Worm (Caenorhabditis elegans) whole organism, L2 larva: Measurements from ENCODE around the gene fbxb-115.
A peak's percentile ranks its signal among the peaks of the same experiment; 100 is the strongest.

Experiments
- C34F6.9 ChIP-seq: fragments of 150-350 bp; optimal IDR thresholded peaks from 2 replicates; lab custom pipeline; 2014; ENCODE audit warnings: missing biosample characterization, missing genetic modification characterization
- F13H6.1 ChIP-seq: sonication (generic microtip); optimal IDR thresholded peaks from 2 replicates; lab custom pipeline; 2016; ENCODE audit warnings: missing genetic modification characterization, missing compliant biosample characterization
- Y55F3AM.14 ChIP-seq: fragments of 200-800 bp; sonication (Bioruptor generic); optimal IDR thresholded peaks from 2 replicates; lab custom pipeline; 2018; ENCODE audit warnings: mild to moderate bottlenecking, missing genetic modification characterization, missing compliant biosample characterization
- aly-2 ChIP-seq: fragments of 150-350 bp; optimal IDR thresholded peaks from 2 replicates; lab custom pipeline; 2014; ENCODE audit warnings: missing biosample characterization, missing genetic modification characterization
- ama-1 ChIP-seq: fragments of 150-350 bp; optimal IDR thresholded peaks from 2 replicates; lab custom pipeline; 2018; ENCODE audit warnings: inconsistent platforms
- blmp-1 ChIP-seq: sonication (generic microtip); optimal IDR thresholded peaks from 2 replicates; lab custom pipeline; 2017; ENCODE audit warnings: missing genetic modification characterization, mild to moderate bottlenecking, missing compliant biosample characterization, antibody characterized with exemption, moderate library complexity; ENCODE audit not compliant: insufficient read depth
- crh-2 ChIP-seq: sonication (generic microtip); optimal IDR thresholded peaks from 2 replicates; lab custom pipeline; 2017; ENCODE audit warnings: missing biosample characterization, missing genetic modification characterization
- dmd-4 ChIP-seq: sonication (generic microtip); optimal IDR thresholded peaks from 2 replicates; lab custom pipeline; 2017; ENCODE audit warnings: missing biosample characterization, missing genetic modification characterization
- elt-1 ChIP-seq: fragments of 150-350 bp; optimal IDR thresholded peaks from 2 replicates; lab custom pipeline; 2014; ENCODE audit warnings: missing biosample characterization, missing genetic modification characterization
- elt-3 ChIP-seq: sonication (generic microtip); optimal IDR thresholded peaks from 2 replicates; lab custom pipeline; 2017; ENCODE audit warnings: missing biosample characterization, missing genetic modification characterization
- fos-1 ChIP-seq: fragments of 150-350 bp; optimal IDR thresholded peaks from 2 replicates; lab custom pipeline; 2014; ENCODE audit warnings: missing biosample characterization, missing genetic modification characterization
- gmeb-1 ChIP-seq: fragments of 150-350 bp; optimal IDR thresholded peaks from 2 replicates; lab custom pipeline; 2014; ENCODE audit warnings: missing biosample characterization, missing genetic modification characterization
- lin-11 ChIP-seq: fragments of 150-350 bp; sonication (generic microtip); optimal IDR thresholded peaks from 2 replicates; lab custom pipeline; 2014; ENCODE audit warnings: missing biosample characterization, missing genetic modification characterization, inconsistent platforms, mixed read lengths
- lin-13 ChIP-seq: fragments of 150-350 bp; optimal IDR thresholded peaks from 2 replicates; lab custom pipeline; 2014; ENCODE audit warnings: missing biosample characterization, missing genetic modification reagents, missing genetic modification characterization
- lin-39 ChIP-seq: fragments of 150-350 bp; optimal IDR thresholded peaks from 2 replicates; lab custom pipeline; 2014; ENCODE audit warnings: missing biosample characterization, missing genetic modification reagents, missing genetic modification characterization
- lsy-2 ChIP-seq, 2 experiments: fragments of 150-350 bp in 1 of 2; sonication (generic microtip) in 1 of 2; optimal IDR thresholded peaks; 2 replicates each; lab custom pipeline; 2014 to 2017; ENCODE audit warnings: missing biosample characterization in 2 of 2, missing genetic modification characterization in 2 of 2
- mab-5 ChIP-seq: fragments of 150-350 bp; optimal IDR thresholded peaks from 2 replicates; lab custom pipeline; 2014; ENCODE audit warnings: missing biosample characterization, missing genetic modification characterization
- mdl-1 ChIP-seq, 2 experiments: fragments of 150-350 bp in 1 of 2; sonication (generic microtip) in 1 of 2; optimal IDR thresholded peaks; 2 replicates each; lab custom pipeline; 2017; ENCODE audit warnings: missing biosample characterization in 2 of 2, missing genetic modification characterization in 2 of 2
- nhr-10 ChIP-seq: sonication (generic microtip); optimal IDR thresholded peaks from 2 replicates; lab custom pipeline; 2017; ENCODE audit warnings: missing biosample characterization, missing genetic modification characterization
- nhr-129 ChIP-seq: fragments of 150-350 bp; optimal IDR thresholded peaks from 2 replicates; lab custom pipeline; 2014; ENCODE audit warnings: missing biosample characterization, missing genetic modification characterization
- nhr-21 ChIP-seq: fragments of 150-350 bp; optimal IDR thresholded peaks from 2 replicates; lab custom pipeline; 2014; ENCODE audit warnings: missing biosample characterization, missing genetic modification characterization
- nhr-23 ChIP-seq: fragments of 150-350 bp; optimal IDR thresholded peaks from 2 replicates; lab custom pipeline; 2014; ENCODE audit warnings: missing biosample characterization, missing genetic modification reagents, missing genetic modification characterization
- nhr-237 ChIP-seq: fragments of 150-350 bp; optimal IDR thresholded peaks from 2 replicates; lab custom pipeline; 2014; ENCODE audit warnings: missing biosample characterization, missing genetic modification characterization
- nhr-25 ChIP-seq: fragments of 150-350 bp; sonication (generic microtip); optimal IDR thresholded peaks from 3 replicates; lab custom pipeline; 2014; ENCODE audit warnings: missing biosample characterization, missing genetic modification characterization
- nhr-6 ChIP-seq: fragments of 150-350 bp; optimal IDR thresholded peaks from 2 replicates; lab custom pipeline; 2014; ENCODE audit warnings: missing biosample characterization, missing genetic modification characterization
- nhr-77 ChIP-seq: fragments of 150-350 bp; optimal IDR thresholded peaks from 2 replicates; lab custom pipeline; 2014; ENCODE audit warnings: missing biosample characterization, missing genetic modification characterization
- peb-1 ChIP-seq: fragments of 150-350 bp; optimal IDR thresholded peaks from 2 replicates; lab custom pipeline; 2014; ENCODE audit warnings: missing biosample characterization, missing genetic modification characterization
- sem-4 ChIP-seq: fragments of 150-350 bp; optimal IDR thresholded peaks from 2 replicates; lab custom pipeline; 2014; ENCODE audit warnings: missing biosample characterization, missing genetic modification reagents, missing genetic modification characterization
- skn-1 ChIP-seq: sonication (generic microtip); optimal IDR thresholded peaks from 2 replicates; lab custom pipeline; 2017; ENCODE audit warnings: missing biosample characterization, missing genetic modification characterization
- sma-3 ChIP-seq: sonication (generic microtip); optimal IDR thresholded peaks from 2 replicates; lab custom pipeline; 2016; ENCODE audit warnings: missing genetic modification reagents, missing genetic modification characterization, missing compliant biosample characterization
- sma-9 ChIP-seq, 2 experiments: fragments of 150-350 bp in 1 of 2; sonication (generic microtip) in 1 of 2; optimal IDR thresholded peaks; 2 replicates each; lab custom pipeline; 2014 to 2016; ENCODE audit warnings: missing genetic modification characterization in 2 of 2, mild to moderate bottlenecking in 1 of 2, missing biosample characterization in 1 of 2, missing compliant biosample characterization in 1 of 2, missing genetic modification reagents in 1 of 2, moderate library complexity in 1 of 2
- snpc-4 ChIP-seq: fragments of 150-350 bp; optimal IDR thresholded peaks from 2 replicates; lab custom pipeline; 2014; ENCODE audit warnings: missing biosample characterization, missing genetic modification characterization
- unc-39 ChIP-seq: fragments of 150-350 bp; optimal IDR thresholded peaks from 2 replicates; lab custom pipeline; 2014; ENCODE audit warnings: missing biosample characterization, missing genetic modification characterization
- unc-55 ChIP-seq: fragments of 150-350 bp; sonication (generic microtip); optimal IDR thresholded peaks from 3 replicates; lab custom pipeline; 2014; ENCODE audit warnings: missing biosample characterization, missing genetic modification reagents, missing genetic modification characterization
- unc-62 ChIP-seq: fragments of 150-350 bp; optimal IDR thresholded peaks from 2 replicates; lab custom pipeline; 2014; ENCODE audit warnings: missing biosample characterization, missing genetic modification reagents, missing genetic modification characterization
- zag-1 ChIP-seq: fragments of 150-350 bp; optimal IDR thresholded peaks from 2 replicates; lab custom pipeline; 2014; ENCODE audit warnings: missing biosample characterization, missing genetic modification characterization
- ztf-1 ChIP-seq: fragments of 200-800 bp; sonication (Bioruptor generic); conservative IDR thresholded peaks from 2 replicates; pipeline ENCODE4 v1.3.6; 2022; ENCODE audit warnings: missing genetic modification characterization, missing compliant biosample characterization
- ztf-11 ChIP-seq: sonication (generic microtip); optimal IDR thresholded peaks from 2 replicates; lab custom pipeline; 2017; ENCODE audit warnings: missing biosample characterization, missing genetic modification characterization

Gene fbxb-115

DNA sequence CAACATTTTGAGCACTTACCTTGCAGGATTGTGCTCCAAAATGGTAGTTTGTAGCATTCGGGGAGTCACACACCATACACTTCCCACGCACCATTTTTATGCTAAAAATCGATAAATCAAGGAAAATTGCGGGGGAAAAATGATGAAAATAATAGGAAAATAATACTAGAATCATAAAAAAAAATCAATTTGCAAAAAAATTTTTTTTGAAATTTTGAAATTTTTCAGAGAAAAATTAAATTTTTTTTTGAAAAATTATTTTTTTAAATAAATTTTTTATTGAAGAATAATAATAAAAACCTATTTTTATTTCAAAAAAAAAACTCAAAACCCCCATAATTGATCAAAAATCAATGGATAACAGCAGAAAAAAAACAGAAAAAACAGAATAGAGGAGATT lies 28.2 kb downstream of the fbxb-115 start, which contains the start of gene nhr-79:
Gene nhr-79, minus strand, starts transcription at position 101 of the 400 bp plus-strand sequence.
- no peak for TF ChIP-seq nhr-237 (tag; lab: Kevin White, UChicago)
- TF ChIP-seq ztf-11 (tag; lab: Kevin White, UChicago) = no peak
- no peak for TF ChIP-seq snpc-4 (tag; lab: Kevin White, UChicago)
- no peak for TF ChIP-seq zag-1 (tag; lab: Kevin White, UChicago)
- no peak for TF ChIP-seq sma-9 (GFP tag; optimal IDR thresholded peaks at IDR 0.05; lab: Kevin White, UChicago)
- no peak for TF ChIP-seq sma-9 (tag; optimal IDR thresholded peaks at IDR 0.05; lab: Kevin White, UChicago)
- TF ChIP-seq nhr-21 (tag; lab: Kevin White, UChicago) = no peak
- TF ChIP-seq nhr-10 (tag; lab: Kevin White, UChicago) = no peak
- TF ChIP-seq mdl-1 (tag; optimal IDR thresholded peaks at IDR 0.05; lab: Kevin White, UChicago) = no peak
- no peak for TF ChIP-seq nhr-129 (tag; lab: Kevin White, UChicago)
- no peak for TF ChIP-seq ama-1
- TF ChIP-seq unc-39 (tag; lab: Kevin White, UChicago) = no peak
- no peak for TF ChIP-seq skn-1
- TF ChIP-seq nhr-77 (tag; lab: Kevin White, UChicago) = no peak
- TF ChIP-seq F13H6.1 (tag; lab: Kevin White, UChicago) = no peak
- TF ChIP-seq Y55F3AM.14 = no peak
- no peak for TF ChIP-seq peb-1 (tag; lab: Kevin White, UChicago)

DNA sequence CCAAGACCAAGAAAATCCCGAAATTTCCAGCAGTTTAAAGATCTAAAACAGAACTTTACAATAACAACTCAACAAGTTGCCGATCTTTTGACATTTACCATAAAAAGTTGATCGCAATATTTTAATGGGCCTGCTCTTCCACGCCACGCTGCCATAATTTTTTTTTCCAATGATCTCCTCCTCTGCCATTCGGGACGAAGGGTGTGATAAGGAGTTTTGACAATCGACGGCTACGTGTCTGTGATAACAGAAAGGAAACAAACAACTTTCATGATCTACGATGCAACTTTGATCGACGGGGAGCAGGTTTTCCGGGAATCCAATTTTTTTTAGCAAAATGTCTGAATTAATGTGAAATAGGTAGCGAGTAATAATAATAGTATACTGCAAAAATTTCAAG lies 33.1 kb downstream of the fbxb-115 start:
- no peak for TF ChIP-seq peb-1 (tag; lab: Kevin White, UChicago)
- no peak for TF ChIP-seq lin-11 (tag; lab: Kevin White, UChicago)
- no peak for TF ChIP-seq lin-39 (tag; lab: Kevin White, UChicago)
- no peak for TF ChIP-seq nhr-25
- TF ChIP-seq nhr-129 (tag; lab: Kevin White, UChicago) = no peak
- no peak for TF ChIP-seq mdl-1 (tag; optimal IDR thresholded peaks at IDR 0.05; lab: Kevin White, UChicago)
- no peak for TF ChIP-seq dmd-4 (tag; lab: Kevin White, UChicago)
- TF ChIP-seq crh-2 (tag; lab: Kevin White, UChicago) = peak; percentile 55
- no peak for TF ChIP-seq sem-4 (tag; lab: Kevin White, UChicago)
- no peak for TF ChIP-seq unc-55
- no peak for TF ChIP-seq ztf-1 (GFP tag; lab: Robert Waterston, UW)
- TF ChIP-seq nhr-23 (tag; lab: Kevin White, UChicago) = no peak
- no peak for TF ChIP-seq blmp-1 (tag; lab: Kevin White, UChicago)
- TF ChIP-seq aly-2 (tag; lab: Kevin White, UChicago) = no peak
- TF ChIP-seq fos-1 = peak; percentile 73

DNA sequence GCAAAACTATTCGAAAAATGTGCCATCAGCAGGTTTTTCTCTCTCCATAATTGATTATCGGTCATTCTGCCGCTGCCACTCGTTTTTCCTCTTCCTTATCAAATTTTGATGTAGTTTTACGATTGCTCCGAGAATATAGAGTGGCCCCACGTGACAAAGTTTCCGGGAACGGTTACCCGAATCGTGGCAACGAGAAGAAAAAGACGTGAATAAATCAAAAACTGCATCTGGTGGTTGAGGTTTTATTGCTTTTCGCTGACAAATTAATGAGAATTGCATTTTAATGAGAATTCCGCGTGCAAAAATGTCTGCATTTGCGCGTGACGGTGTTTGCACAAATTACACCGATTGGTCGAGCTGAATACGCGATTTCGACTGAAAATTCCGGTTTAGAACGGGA lies 34.6 kb downstream of the fbxb-115 start:
- TF ChIP-seq fos-1 (peak; percentile 50), lin-39 (tag; lab: Kevin White, UChicago) (no peak), elt-1 (no peak), ztf-1 (GFP tag; lab: Robert Waterston, UW) (no peak), zag-1 (tag; lab: Kevin White, UChicago) (no peak), F13H6.1 (tag; lab: Kevin White, UChicago) (no peak), Y55F3AM.14 (no peak), snpc-4 (tag; lab: Kevin White, UChicago) (no peak), nhr-10 (tag; lab: Kevin White, UChicago) (no peak), lin-11 (tag; lab: Kevin White, UChicago) (no peak), lsy-2 (tag; optimal IDR thresholded peaks at IDR 0.05; lab: Kevin White, UChicago) (no peak), blmp-1 (tag; lab: Kevin White, UChicago) (no peak), mdl-1 (tag; optimal IDR thresholded peaks at IDR 0.05; lab: Kevin White, UChicago) (peak in 1 of 2 experiments; percentile 59), elt-3 (tag; lab: Kevin White, UChicago) (no peak), nhr-25 (no peak), gmeb-1 (tag; lab: Kevin White, UChicago) (no peak), skn-1 (no peak), crh-2 (tag; lab: Kevin White, UChicago) (peak; percentile 72), unc-55 (no peak), C34F6.9 (tag; lab: Kevin White, UChicago) (no peak), lin-13 (no peak), sma-3 (GFP tag; lab: Kevin White, UChicago) (no peak), sma-9 (GFP tag; optimal IDR thresholded peaks at IDR 0.05; lab: Kevin White, UChicago) (peak; percentile 41), sma-9 (tag; optimal IDR thresholded peaks at IDR 0.05; lab: Kevin White, UChicago) (no peak), unc-62 (GFP tag; lab: Kevin White, UChicago) (no peak), mab-5 (tag; lab: Kevin White, UChicago) (no peak), nhr-6 (no peak)
